Worm (Caenorhabditis elegans): ENCODE data around the gene R07G3.8.

Gene R07G3.8

ce11 chrII:7620413-7620812 lies at the start of gene R07G3.8:
Gene R07G3.8, minus strand, starts transcription at chrII:7620513.
- no peak for TF ChIP-seq ceh-16 (tag; optimal IDR thresholded peaks at IDR 0.05)
- no peak for TF ChIP-seq pha-4 (tag; optimal IDR thresholded peaks at IDR 0.05)
- TF ChIP-seq eor-1 (tag; optimal IDR thresholded peaks at IDR 0.05): no peak
- TF ChIP-seq nhr-76 (tag; optimal IDR thresholded peaks at IDR 0.05): no peak

- TF ChIP-seq ceh-28 (tag; optimal IDR thresholded peaks at IDR 0.05) (peak; percentile 66), elt-3 (tag; optimal IDR thresholded peaks at IDR 0.05) (no peak)
Observed at ce11 chrII:7670039-7670438, 49.7 kb upstream of the R07G3.8 start.

- TF ChIP-seq nhr-28 (tag; optimal IDR thresholded peaks at IDR 0.05) (no peak), hmg-11 (tag; optimal IDR thresholded peaks at IDR 0.05) (peak; percentile 74), lin-15B (tag; optimal IDR thresholded peaks at IDR 0.05) (peak; percentile 46), ceh-16 (tag; optimal IDR thresholded peaks at IDR 0.05) (no peak), elt-2 (tag; optimal IDR thresholded peaks at IDR 0.05) (peak; percentile 14), snpc-4 (tag; optimal IDR thresholded peaks at IDR 0.05) (peak; percentile 66), ztf-11 (tag; optimal IDR thresholded peaks at IDR 0.05) (no peak), lin-39 (tag; optimal IDR thresholded peaks at IDR 0.05) (peak; percentile 58), nfya-1 (tag; optimal IDR thresholded peaks at IDR 0.05; ENCODE audit: insufficient read depth) (peak; percentile 71), nhr-25 (tag; optimal IDR thresholded peaks at IDR 0.05) (peak; percentile 20), pha-4 (tag; optimal IDR thresholded peaks at IDR 0.05) (peak; percentile 45), unc-62 (GFP tag; optimal IDR thresholded peaks at IDR 0.05) (no peak), fkh-10 (GFP tag; optimal IDR thresholded peaks at IDR 0.05) (peak; percentile 9), nhr-12 (tag; optimal IDR thresholded peaks at IDR 0.05) (no peak)
Observed at ce11 chrII:7669409-7669808, 49.1 kb upstream of the R07G3.8 start.

- TF ChIP-seq nhr-25 (tag; optimal IDR thresholded peaks at IDR 0.05) (peak; percentile 66), lin-39 (tag; optimal IDR thresholded peaks at IDR 0.05) (no peak)
Observed at ce11 chrII:7666967-7667366, 46.7 kb upstream of the R07G3.8 start, which contains the start of gene lir-2. Gene lir-2, plus strand, starts transcription at chrII:7667267.

- TF ChIP-seq nhr-237 (tag; optimal IDR thresholded peaks at IDR 0.05) (no peak), hmg-11 (tag; optimal IDR thresholded peaks at IDR 0.05) (no peak), ceh-16 (tag; optimal IDR thresholded peaks at IDR 0.05) (no peak), snpc-4 (tag; optimal IDR thresholded peaks at IDR 0.05) (no peak), nhr-76 (tag; optimal IDR thresholded peaks at IDR 0.05) (no peak), nhr-43 (tag; optimal IDR thresholded peaks at IDR 0.05; ENCODE audit: poor library complexity, severe bottlenecking) (no peak), elt-1 (tag; optimal IDR thresholded peaks at IDR 0.05) (no peak), nfya-1 (tag; optimal IDR thresholded peaks at IDR 0.05; ENCODE audit: insufficient read depth) (no peak)
Observed at ce11 chrII:7666338-7666737, 46.0 kb upstream of the R07G3.8 start.

ce11 chrII:7663704-7664660 lies 43.7 kb upstream of the R07G3.8 start, which contains the start of the genes F18A1.7 and rpa-1:
Gene F18A1.7, minus strand, starts transcription at chrII:7663754.
Gene rpa-1, plus strand, starts transcription at chrII:7664582.
- TF ChIP-seq unc-62 (GFP tag; optimal IDR thresholded peaks at IDR 0.05) (no peak), pha-4 (tag; optimal IDR thresholded peaks at IDR 0.05) (peak; percentile 54), nfya-1 (tag; optimal IDR thresholded peaks at IDR 0.05; ENCODE audit: insufficient read depth) (peak; percentile 15), tbx-2 (tag; optimal IDR thresholded peaks at IDR 0.05) (no peak), nhr-237 (tag; optimal IDR thresholded peaks at IDR 0.05) (no peak)

ce11 chrII:7663028-7663427 lies 42.7 kb upstream of the R07G3.8 start:
- TF ChIP-seq nhr-43 (tag; optimal IDR thresholded peaks at IDR 0.05; ENCODE audit: poor library complexity, severe bottlenecking): no peak

ce11 chrII:7662008-7662686 lies 41.8 kb upstream of the R07G3.8 start, which contains the start of gene alfa-1:
Gene alfa-1, minus strand, starts transcription at chrII:7662522.
- TF ChIP-seq ceh-28 (tag; optimal IDR thresholded peaks at IDR 0.05) (peak; percentile 11), nhr-25 (tag; optimal IDR thresholded peaks at IDR 0.05) (peak; percentile 62), nhr-23 (tag; optimal IDR thresholded peaks at IDR 0.05) (peak; percentile 39), elt-2 (tag; optimal IDR thresholded peaks at IDR 0.05) (peak; percentile 84), pqm-1 (tag; optimal IDR thresholded peaks at IDR 0.05) (peak; percentile 70), pha-4 (tag; optimal IDR thresholded peaks at IDR 0.05) (peak; percentile 84), unc-62 (GFP tag; optimal IDR thresholded peaks at IDR 0.05) (no peak), nfya-1 (tag; optimal IDR thresholded peaks at IDR 0.05; ENCODE audit: insufficient read depth) (peak; percentile 12), lin-39 (tag; optimal IDR thresholded peaks at IDR 0.05) (no peak)
